Worm (Caenorhabditis elegans) whole organism, L4 larva: ENCODE measurements around the gene nhr-35.

Experiments
- F49E8.2 ChIP-seq: sonication (generic microtip); optimal IDR thresholded peaks from 2 replicates; lab custom pipeline; 2016; ENCODE audit warnings: missing compliant biosample characterization, mild to moderate bottlenecking, missing genetic modification characterization, borderline replicate concordance
- attf-4 ChIP-seq: sonication (generic microtip); optimal IDR thresholded peaks from 3 replicates; lab custom pipeline; 2017; ENCODE audit warnings: missing biosample characterization, missing genetic modification characterization
- daf-12 ChIP-seq: fragments of 150-350 bp; optimal IDR thresholded peaks from 2 replicates; lab custom pipeline; 2014; ENCODE audit warnings: missing biosample characterization, missing genetic modification reagents, missing genetic modification characterization
- dpl-1 ChIP-seq: fragments of 150-350 bp; optimal IDR thresholded peaks from 2 replicates; lab custom pipeline; 2014; ENCODE audit warnings: missing biosample characterization, missing genetic modification reagents, missing genetic modification characterization
- jun-1 ChIP-seq: fragments of 150-350 bp; optimal IDR thresholded peaks from 2 replicates; lab custom pipeline; 2014; ENCODE audit warnings: missing biosample characterization, missing genetic modification reagents, missing genetic modification characterization
- lin-15B ChIP-seq: fragments of 150-350 bp; sonication (generic microtip); optimal IDR thresholded peaks from 3 replicates; lab custom pipeline; 2014; ENCODE audit warnings: missing biosample characterization, missing genetic modification characterization
- nhr-11 ChIP-seq: fragments of 150-350 bp; optimal IDR thresholded peaks from 2 replicates; lab custom pipeline; 2014; ENCODE audit warnings: missing biosample characterization, missing genetic modification characterization
- nhr-25 ChIP-seq: sonication (generic microtip); optimal IDR thresholded peaks from 2 replicates; lab custom pipeline; 2017; ENCODE audit warnings: missing genetic modification characterization, mild to moderate bottlenecking, missing compliant biosample characterization, antibody characterized with exemption, moderate library complexity, borderline replicate concordance; ENCODE audit not compliant: insufficient read depth
- nhr-77 ChIP-seq: fragments of 150-350 bp; optimal IDR thresholded peaks from 2 replicates; lab custom pipeline; 2014; ENCODE audit warnings: missing biosample characterization, missing genetic modification characterization
- pha-4 ChIP-seq, 2 experiments: fragments of 150-350 bp in 1 of 2; fragments of 200-800 bp in 1 of 2; sonication (Bioruptor generic) in 1 of 2; IDR thresholded peaks in 1 of 2; optimal IDR thresholded peaks in 1 of 2; 2 replicates each; pipeline versions ENCODE4 v1.3.6 to Lab custom; 2014 to 2022; ENCODE audit warnings: missing genetic modification characterization in 2 of 2, missing genetic modification reagents in 2 of 2, missing biosample characterization in 1 of 2, missing compliant biosample characterization in 1 of 2
- unc-62 ChIP-seq, 3 experiments: fragments of 150-350 bp in 1 of 3; sonication (generic microtip); optimal IDR thresholded peaks in 2 of 3; peaks in 1 of 3; 1 replicate in 1 of 3; 2 replicates in 2 of 3; lab custom pipeline; 2014 to 2017; ENCODE audit warnings: missing biosample characterization in 3 of 3, missing genetic modification characterization in 3 of 3, missing genetic modification reagents in 3 of 3, missing genotype in 1 of 3
- zag-1 ChIP-seq: fragments of 150-350 bp; optimal IDR thresholded peaks from 2 replicates; lab custom pipeline; 2014; ENCODE audit warnings: missing biosample characterization, missing genetic modification characterization

- no peak for TF ChIP-seq nhr-11 (tag; lab: Kevin White, UChicago)
- no peak for TF ChIP-seq nhr-77
- TF ChIP-seq F49E8.2 (tag; lab: Kevin White, UChicago): no peak
- no peak for TF ChIP-seq nhr-25
- TF ChIP-seq zag-1 (tag; lab: Kevin White, UChicago): no peak
- no peak for TF ChIP-seq dpl-1 (GFP tag; lab: Kevin White, UChicago)
- TF ChIP-seq pha-4 (GFP tag; IDR thresholded peaks at IDR 0.05; lab: Robert Waterston, UW): no peak
- TF ChIP-seq pha-4 (tag; optimal IDR thresholded peaks at IDR 0.05; lab: Kevin White, UChicago): no peak
- TF ChIP-seq daf-12 (tag; lab: Kevin White, UChicago): no peak
- no peak for TF ChIP-seq unc-62 (GFP tag; optimal IDR thresholded peaks at IDR 0.05 in 1 of 2; lab: Kevin White, UChicago)
- no peak for TF ChIP-seq unc-62 (tag; optimal IDR thresholded peaks at IDR 0.05; lab: Kevin White, UChicago)
- TF ChIP-seq attf-4: no peak
- TF ChIP-seq jun-1 (tag; lab: Kevin White, UChicago): no peak
- no peak for TF ChIP-seq lin-15B (tag; lab: Kevin White, UChicago)
Observed at ce11 chrX:4553033-4553432, 20.5 kb downstream of the nhr-35 start.
